Worm (Caenorhabditis elegans) whole organism, early embryonic: ENCODE measurements around the gene ZK666.11.

Experiments
- B0310.2 ChIP-seq: sonication (generic microtip); optimal IDR thresholded peaks from 2 replicates; lab custom pipeline; 2016; ENCODE audit warnings: mild to moderate bottlenecking, missing genetic modification characterization, missing compliant biosample characterization
- F13C5.2 ChIP-seq: sonication (generic microtip); optimal IDR thresholded peaks from 2 replicates; lab custom pipeline; 2017; ENCODE audit warnings: mild to moderate bottlenecking, missing genetic modification characterization, inconsistent platforms, missing compliant biosample characterization
- aly-1 ChIP-seq: sonication (generic microtip); optimal IDR thresholded peaks from 2 replicates; lab custom pipeline; 2016; ENCODE audit warnings: missing genetic modification characterization, missing compliant biosample characterization
- ama-1 ChIP-seq: fragments of 150-350 bp; optimal IDR thresholded peaks from 2 replicates; lab custom pipeline; 2014
- ceh-13 ChIP-seq: fragments of 200-800 bp; sonication (Bioruptor generic); optimal IDR thresholded peaks from 2 replicates; lab custom pipeline; 2018; ENCODE audit warnings: mild to moderate bottlenecking, missing genetic modification characterization, missing compliant biosample characterization
- ceh-36 ChIP-seq: sonication (generic microtip); optimal IDR thresholded peaks from 2 replicates; lab custom pipeline; 2016; ENCODE audit warnings: missing genetic modification characterization, inconsistent platforms, missing compliant biosample characterization
- ets-7 ChIP-seq: sonication (generic microtip); optimal IDR thresholded peaks from 2 replicates; lab custom pipeline; 2016; ENCODE audit warnings: missing genotype, missing genetic modification characterization, missing compliant biosample characterization
- flt-1 ChIP-seq: fragments of 200-800 bp; sonication (Bioruptor generic); IDR thresholded peaks from 2 replicates; pipeline ENCODE4 v1.3.6; 2022; ENCODE audit warnings: missing genetic modification characterization, missing compliant biosample characterization
- hmbx-1 ChIP-seq: sonication (generic microtip); optimal IDR thresholded peaks from 2 replicates; lab custom pipeline; 2016; ENCODE audit warnings: mild to moderate bottlenecking, missing genetic modification characterization, missing compliant biosample characterization
- hmg-4 ChIP-seq: fragments of 200-800 bp; sonication (Bioruptor generic); optimal IDR thresholded peaks from 2 replicates; lab custom pipeline; 2018; ENCODE audit warnings: mild to moderate bottlenecking, missing genetic modification characterization, missing compliant biosample characterization
- hnd-1 ChIP-seq: sonication (generic microtip); optimal IDR thresholded peaks from 2 replicates; lab custom pipeline; 2016; ENCODE audit warnings: missing genetic modification characterization, missing compliant biosample characterization
- pes-1 ChIP-seq: fragments of 200-800 bp; sonication (Bioruptor generic); IDR thresholded peaks from 2 replicates; pipeline ENCODE4 v1.3.6; 2022; ENCODE audit warnings: missing genetic modification reagents, missing genetic modification characterization, missing compliant biosample characterization
- scrt-1 ChIP-seq: fragments of 200-800 bp; sonication (Bioruptor generic); IDR thresholded peaks from 2 replicates; pipeline ENCODE4 v1.3.6; 2022; ENCODE audit warnings: missing genetic modification characterization, missing compliant biosample characterization
- sea-1 ChIP-seq: fragments of 200-800 bp; sonication (Bioruptor generic); conservative IDR thresholded peaks from 2 replicates; pipeline ENCODE4 v1.3.6; 2022; ENCODE audit warnings: missing genetic modification characterization, missing compliant biosample characterization
- tbx-11 ChIP-seq: fragments of 200-800 bp; sonication (Bioruptor generic); IDR thresholded peaks from 2 replicates; pipeline ENCODE4 v1.3.6; 2022; ENCODE audit warnings: missing genetic modification characterization, missing compliant biosample characterization
- tbx-37 ChIP-seq: fragments of 200-800 bp; sonication (Bioruptor generic); conservative IDR thresholded peaks from 2 replicates; pipeline ENCODE4 v1.3.6; 2022; ENCODE audit warnings: missing genetic modification reagents, missing genetic modification characterization, missing compliant biosample characterization
- tra-4 ChIP-seq: sonication (generic microtip); optimal IDR thresholded peaks from 2 replicates; lab custom pipeline; 2017; ENCODE audit warnings: missing genetic modification characterization, missing compliant biosample characterization

Gene ZK666.11

ce11 chrII:10456979-10457378, 25.3 kb upstream of the ZK666.11 start, which contains the start of gene ZK673.11:
ZK673.11 (plus strand) TSS chrII:10457279.
- TF ChIP-seq sea-1 (GFP tag; lab: Robert Waterston, UW), result no peak
- TF ChIP-seq hnd-1, result no peak
- TF ChIP-seq ama-1 (lab: Kevin White, UChicago), result no peak
- no peak for TF ChIP-seq tbx-37
- no peak for TF ChIP-seq pes-1 (GFP tag; lab: Robert Waterston, UW)
- no peak for TF ChIP-seq ceh-13 (GFP tag; lab: Kevin White, UChicago)
- no peak for TF ChIP-seq B0310.2
- no peak for TF ChIP-seq scrt-1 (GFP tag; lab: Robert Waterston, UW)
- TF ChIP-seq flt-1, result no peak
- no peak for TF ChIP-seq aly-1
- TF ChIP-seq F13C5.2 (tag; lab: Kevin White, UChicago), result no peak

DNA sequence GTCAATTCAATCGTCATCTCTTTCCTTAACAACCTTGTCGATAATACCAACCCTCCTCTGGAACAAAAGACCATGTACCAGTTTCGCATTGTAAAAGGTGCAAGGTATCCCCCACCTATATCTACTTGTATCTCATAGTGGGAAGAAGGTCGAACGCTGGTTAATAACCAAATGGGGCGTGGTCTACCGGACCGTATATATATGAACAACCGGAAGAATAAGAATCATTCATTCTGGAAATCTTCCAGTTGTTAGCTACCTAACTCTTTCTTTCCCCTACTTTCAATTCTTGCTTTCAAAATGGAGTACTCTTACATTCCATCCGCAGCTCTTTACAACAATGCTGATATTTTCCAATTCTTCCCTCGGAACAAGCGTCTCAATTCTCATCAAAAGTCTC, 21.1 kb upstream of the ZK666.11 start, which contains the start of gene ZK673.5:
Gene ZK673.5, plus strand, starts transcription at position 301 of the 400 bp plus-strand sequence.
- no peak for TF ChIP-seq hmg-4 (GFP tag; lab: Kevin White, UChicago)
- no peak for TF ChIP-seq flt-1
- no peak for TF ChIP-seq pes-1 (GFP tag; lab: Robert Waterston, UW)
- no peak for TF ChIP-seq tbx-37
- TF ChIP-seq ceh-13 (GFP tag; lab: Kevin White, UChicago), result no peak
- no peak for TF ChIP-seq ets-7 (tag; lab: Kevin White, UChicago)
- no peak for TF ChIP-seq sea-1 (GFP tag; lab: Robert Waterston, UW)
- TF ChIP-seq tbx-11 (GFP tag; lab: Robert Waterston, UW), result no peak
- TF ChIP-seq aly-1, result no peak
- no peak for TF ChIP-seq hmbx-1 (tag; lab: Kevin White, UChicago)
- no peak for TF ChIP-seq hnd-1
- TF ChIP-seq scrt-1 (GFP tag; lab: Robert Waterston, UW), result no peak
- no peak for TF ChIP-seq B0310.2
- no peak for TF ChIP-seq ceh-36 (tag; lab: Kevin White, UChicago)
- TF ChIP-seq F13C5.2 (tag; lab: Kevin White, UChicago), result no peak
- no peak for TF ChIP-seq ama-1 (lab: Kevin White, UChicago)
- no peak for TF ChIP-seq tra-4

DNA sequence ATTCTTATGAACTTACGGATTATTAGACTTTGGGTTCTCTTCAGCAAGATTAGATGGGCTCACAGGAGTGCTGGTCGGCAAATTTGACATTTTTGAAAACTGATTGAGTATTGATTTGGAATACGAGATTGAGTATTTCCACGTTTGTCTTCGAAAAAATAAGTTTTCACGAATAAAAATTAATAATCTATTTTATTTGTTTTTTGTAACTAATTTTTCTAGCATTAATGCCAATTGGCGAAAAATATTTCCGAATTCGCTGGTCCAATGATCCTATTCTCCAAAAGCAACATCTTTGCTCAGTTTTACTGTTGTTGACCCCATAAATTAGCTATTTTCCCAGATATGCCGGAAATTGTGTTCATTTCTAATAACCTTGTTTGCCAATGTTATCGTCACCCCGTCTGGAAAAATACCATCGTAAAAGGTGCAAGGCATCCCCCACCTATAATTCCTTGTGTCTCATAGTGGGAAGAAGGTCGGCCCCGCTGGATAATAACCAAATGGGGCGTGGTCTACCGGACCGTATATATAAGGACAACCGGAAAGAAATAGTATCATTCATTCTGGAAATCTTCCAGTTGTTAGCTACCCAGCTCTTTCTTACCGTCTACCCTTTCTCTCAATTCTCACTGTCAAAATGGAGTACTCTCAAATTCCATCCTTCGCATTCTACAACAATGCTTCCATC, 17.9 kb upstream of the ZK666.11 start, which contains the start of the genes ZK673.6 and sdz-37:
Gene ZK673.6, minus strand, starts transcription at position 101 of the 691 bp plus-strand sequence.
Gene sdz-37, plus strand, starts transcription at position 641 of the 691 bp plus-strand sequence.
- no peak for TF ChIP-seq hmbx-1 (tag; lab: Kevin White, UChicago)
- TF ChIP-seq tbx-11 (GFP tag; lab: Robert Waterston, UW), result no peak
- TF ChIP-seq tbx-37, result no peak
- TF ChIP-seq flt-1, result no peak
- no peak for TF ChIP-seq F13C5.2 (tag; lab: Kevin White, UChicago)
- no peak for TF ChIP-seq ceh-13 (GFP tag; lab: Kevin White, UChicago)
- no peak for TF ChIP-seq ets-7 (tag; lab: Kevin White, UChicago)
- no peak for TF ChIP-seq sea-1 (GFP tag; lab: Robert Waterston, UW)
- TF ChIP-seq scrt-1 (GFP tag; lab: Robert Waterston, UW), result no peak
- TF ChIP-seq ama-1 (lab: Kevin White, UChicago), result no peak
- TF ChIP-seq pes-1 (GFP tag; lab: Robert Waterston, UW), result no peak
- TF ChIP-seq hmg-4 (GFP tag; lab: Kevin White, UChicago), result no peak
- TF ChIP-seq hnd-1, result no peak
- TF ChIP-seq tra-4, result no peak

DNA sequence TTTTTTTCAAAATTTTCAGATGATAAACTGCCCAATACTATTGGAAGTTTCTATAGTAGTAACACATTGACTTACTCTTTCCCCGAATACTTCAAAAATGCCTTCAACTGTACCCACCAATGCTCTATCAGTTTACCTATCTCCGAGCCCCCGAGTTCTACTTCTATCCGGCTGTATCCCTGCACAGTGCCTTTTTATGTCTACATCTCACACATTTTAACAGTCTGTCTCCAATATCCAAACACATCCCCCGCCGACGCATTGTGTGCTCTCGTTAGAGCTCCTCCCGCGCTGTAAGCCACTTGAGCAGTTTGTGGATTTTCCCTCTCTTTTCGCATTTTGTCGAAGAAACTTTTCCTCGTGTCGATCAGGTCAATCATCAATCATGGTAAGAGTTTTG, 15.8 kb upstream of the ZK666.11 start, which contains the start of gene tnc-2:
Gene tnc-2, plus strand, starts transcription at position 301 of the 400 bp plus-strand sequence.
- TF ChIP-seq aly-1 (no peak), tbx-37 (no peak), ceh-36 (tag; lab: Kevin White, UChicago) (no peak), ama-1 (lab: Kevin White, UChicago) (no peak), ceh-13 (GFP tag; lab: Kevin White, UChicago) (no peak), hmg-4 (GFP tag; lab: Kevin White, UChicago) (no peak), sea-1 (GFP tag; lab: Robert Waterston, UW) (no peak), hmbx-1 (tag; lab: Kevin White, UChicago) (no peak), hnd-1 (no peak), scrt-1 (GFP tag; lab: Robert Waterston, UW) (no peak)

DNA sequence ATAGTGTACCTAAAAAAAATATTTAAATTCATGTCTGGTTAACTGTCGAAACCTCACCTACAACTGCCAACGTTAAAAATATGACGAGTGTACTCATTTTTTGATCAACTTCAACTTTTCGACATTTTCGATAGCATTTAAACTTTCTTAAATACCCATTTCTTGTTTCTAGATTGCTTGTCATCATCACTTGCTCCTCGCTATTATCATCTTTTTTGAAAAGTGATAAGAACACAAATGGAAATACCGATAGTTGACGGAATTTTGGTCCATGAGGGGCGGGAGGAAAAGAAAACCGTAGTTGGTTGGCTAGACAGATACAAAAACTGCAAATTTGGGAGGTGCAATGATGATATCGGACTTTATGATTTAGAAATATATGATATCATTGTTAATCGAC, 12.2 kb upstream of the ZK666.11 start, which contains the start of gene clec-143:
Gene clec-143, minus strand, starts transcription at position 139 of the 400 bp plus-strand sequence.
- TF ChIP-seq hnd-1 (no peak), scrt-1 (GFP tag; lab: Robert Waterston, UW) (no peak), sea-1 (GFP tag; lab: Robert Waterston, UW) (no peak), hmbx-1 (tag; lab: Kevin White, UChicago) (no peak), flt-1 (no peak), F13C5.2 (tag; lab: Kevin White, UChicago) (no peak), ceh-13 (GFP tag; lab: Kevin White, UChicago) (no peak), ama-1 (lab: Kevin White, UChicago) (no peak), ets-7 (tag; lab: Kevin White, UChicago) (no peak), aly-1 (no peak), hmg-4 (GFP tag; lab: Kevin White, UChicago) (no peak), tbx-37 (no peak)

ce11 chrII:10471247-10471646, 11.1 kb upstream of the ZK666.11 start, which contains the start of gene ZK666.1:
ZK666.1 (minus strand) TSS chrII:10471347.
- TF ChIP-seq F13C5.2 (tag; lab: Kevin White, UChicago), result no peak
- TF ChIP-seq pes-1 (GFP tag; lab: Robert Waterston, UW), result no peak
- no peak for TF ChIP-seq tra-4
- no peak for TF ChIP-seq sea-1 (GFP tag; lab: Robert Waterston, UW)
- TF ChIP-seq tbx-11 (GFP tag; lab: Robert Waterston, UW), result no peak
- no peak for TF ChIP-seq ceh-13 (GFP tag; lab: Kevin White, UChicago)
- no peak for TF ChIP-seq ets-7 (tag; lab: Kevin White, UChicago)
- TF ChIP-seq aly-1, result no peak
- no peak for TF ChIP-seq hmbx-1 (tag; lab: Kevin White, UChicago)
- TF ChIP-seq hnd-1, result no peak
- TF ChIP-seq B0310.2, result no peak
- TF ChIP-seq ceh-36 (tag; lab: Kevin White, UChicago), result no peak
- TF ChIP-seq hmg-4 (GFP tag; lab: Kevin White, UChicago), result no peak
- TF ChIP-seq tbx-37, result no peak
